Fruit fly (Drosophila melanogaster) whole organism: ENCODE results near the gene CG11149.

Experiments
- pan ChIP-seq: fragments of >200 bp; optimal IDR thresholded peaks from 2 replicates; lab custom pipeline; 2017
- usp ChIP-seq: fragments of >200 bp; optimal IDR thresholded peaks from 2 replicates; lab custom pipeline; 2017; ENCODE audit warnings: missing biosample characterization, missing genetic modification characterization, mixed read lengths

- no peak for TF ChIP-seq usp (GFP tag; lab: Kevin White, UChicago)
- TF ChIP-seq pan (lab: Kevin White, UChicago), result no peak
Measured at dm6 chr2L:5724521-5725023, 3.9 kb upstream of the CG11149 start, which contains the start of gene CG11030.
